Worm (Caenorhabditis elegans): ENCODE data around the gene clec-185.

ce11 chrIV:12410167-12410566 is 28.3 kb upstream of the clec-185 start, which contains the start of gene acl-13:
- no peak for TF ChIP-seq T22C8.4 (GFP tag; IDR thresholded peaks at IDR 0.05)
- TF ChIP-seq klf-2 (GFP tag; conservative IDR thresholded peaks at IDR 0.05), result no peak
- no peak for TF ChIP-seq cog-1 (tag; optimal IDR thresholded peaks at IDR 0.05)
- no peak for TF ChIP-seq tab-1 (GFP tag; IDR thresholded peaks at IDR 0.05)

All from whole organism, midembryonic.